Worm (Caenorhabditis elegans) whole organism, L4 larva: ENCODE results near the gene K02E11.6.

Experiments
- F37D6.2 ChIP-seq: sonication (generic microtip); optimal IDR thresholded peaks from 2 replicates; lab custom pipeline; 2016; ENCODE audit warnings: mild to moderate bottlenecking, missing genetic modification characterization, missing compliant biosample characterization
- ama-1 ChIP-seq: fragments of 150-350 bp; optimal IDR thresholded peaks from 2 replicates; lab custom pipeline; 2014; ENCODE audit warnings: inconsistent platforms, mixed read lengths
- attf-4 ChIP-seq: sonication (generic microtip); optimal IDR thresholded peaks from 3 replicates; lab custom pipeline; 2017; ENCODE audit warnings: missing biosample characterization, missing genetic modification characterization
- ceh-44 ChIP-seq: fragments of 200-800 bp; sonication (Bioruptor generic); IDR thresholded peaks from 2 replicates; pipeline ENCODE4 v1.3.6; 2022; ENCODE audit warnings: missing genetic modification reagents, missing genetic modification characterization, missing compliant biosample characterization
- ctbp-1 ChIP-seq: fragments of 200-800 bp; sonication (Bioruptor generic); IDR thresholded peaks from 2 replicates; pipeline ENCODE4 v1.3.6; 2022; ENCODE audit warnings: missing genetic modification reagents, missing genetic modification characterization, missing compliant biosample characterization
- daf-19 ChIP-seq: fragments of 200-800 bp; sonication (Bioruptor generic); conservative IDR thresholded peaks from 2 replicates; pipeline ENCODE4 v1.3.6; 2022; ENCODE audit warnings: missing genetic modification characterization, missing compliant biosample characterization
- lin-39 ChIP-seq: fragments of 150-350 bp; optimal IDR thresholded peaks from 2 replicates; lab custom pipeline; 2014; ENCODE audit warnings: missing biosample characterization, missing genetic modification reagents, missing genetic modification characterization
- madf-9 ChIP-seq: fragments of 200-800 bp; sonication (Bioruptor generic); conservative IDR thresholded peaks from 2 replicates; pipeline ENCODE4 v1.3.6; 2022; ENCODE audit warnings: missing genetic modification reagents, missing genetic modification characterization, missing compliant biosample characterization
- mdl-1 ChIP-seq, 2 experiments: fragments of 150-350 bp in 1 of 2; sonication (generic microtip) in 1 of 2; optimal IDR thresholded peaks; 2 replicates each; lab custom pipeline; 2014 to 2017; ENCODE audit warnings: missing biosample characterization in 2 of 2, missing genetic modification characterization in 2 of 2
- nhr-237 ChIP-seq: sonication (generic microtip); optimal IDR thresholded peaks from 2 replicates; lab custom pipeline; 2017; ENCODE audit warnings: missing biosample characterization, missing genetic modification characterization
- nhr-42 ChIP-seq: fragments of 200-800 bp; sonication (Bioruptor generic); IDR thresholded peaks from 2 replicates; pipeline ENCODE4 v1.3.6; 2022; ENCODE audit warnings: missing genetic modification characterization, missing compliant biosample characterization
- nhr-77 ChIP-seq: fragments of 150-350 bp; optimal IDR thresholded peaks from 2 replicates; lab custom pipeline; 2014; ENCODE audit warnings: missing biosample characterization, missing genetic modification characterization
- zip-11 ChIP-seq: fragments of 200-800 bp; sonication (Bioruptor generic); IDR thresholded peaks from 2 replicates; pipeline ENCODE4 v1.3.6; 2022; ENCODE audit warnings: missing genetic modification characterization, missing compliant biosample characterization
- ztf-11 ChIP-seq: fragments of 150-350 bp; optimal IDR thresholded peaks from 2 replicates; lab custom pipeline; 2014; ENCODE audit warnings: missing biosample characterization, missing genetic modification characterization

ce11 chrV:14212813-14213212 is 35.8 kb upstream of the K02E11.6 start:
- TF ChIP-seq nhr-77 (tag; lab: Kevin White, UChicago), result peak; percentile 74
- TF ChIP-seq daf-19 (GFP tag; lab: Robert Waterston, UW), result no peak
- TF ChIP-seq nhr-237 (tag; lab: Kevin White, UChicago), result no peak
- peak in 1 of 2 experiments; percentile 81 for TF ChIP-seq mdl-1 (tag; optimal IDR thresholded peaks at IDR 0.05; lab: Kevin White, UChicago)
- TF ChIP-seq zip-11 (GFP tag; lab: Robert Waterston, UW), result no peak
- no peak for TF ChIP-seq lin-39 (tag; lab: Kevin White, UChicago)
- TF ChIP-seq F37D6.2 (tag; lab: Kevin White, UChicago), result no peak
- TF ChIP-seq ctbp-1 (GFP tag; lab: Robert Waterston, UW), result no peak
- no peak for TF ChIP-seq ztf-11 (tag; lab: Kevin White, UChicago)
- no peak for TF ChIP-seq ama-1 (lab: Kevin White, UChicago)
- no peak for TF ChIP-seq attf-4
- no peak for TF ChIP-seq madf-9 (GFP tag; lab: Robert Waterston, UW)
- TF ChIP-seq nhr-42 (GFP tag; lab: Robert Waterston, UW), result no peak
- no peak for TF ChIP-seq ceh-44 (GFP tag; lab: Robert Waterston, UW)
